Fruit fly (Drosophila melanogaster): ENCODE measurements around the gene CG31709.

Gene CG31709

DNA sequence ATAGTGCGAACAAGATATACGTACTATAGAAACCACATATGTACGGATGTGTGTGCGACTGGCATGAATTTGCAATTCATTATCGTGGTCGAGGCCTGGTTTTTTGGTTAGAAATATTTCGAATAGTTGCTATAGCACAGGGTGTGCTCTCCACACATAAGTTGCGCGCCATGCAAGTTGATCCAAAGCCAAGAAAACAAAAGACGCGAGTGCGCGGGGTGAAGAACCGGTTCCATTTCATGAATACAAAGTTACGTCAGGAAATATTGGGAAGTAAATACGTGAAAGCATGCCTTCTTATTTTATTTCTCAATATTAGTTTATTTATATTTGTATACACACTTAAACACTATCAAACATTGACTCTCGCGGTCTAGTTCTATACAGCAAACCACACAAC lies 34.5 kb upstream of the CG31709 start (continued):
- TF ChIP-seq CG17829 (tag; optimal IDR thresholded peaks at IDR 0.05) (no peak), CG2678 (tag; optimal IDR thresholded peaks at IDR 0.05) (peak; percentile 47), CG11085 (GFP tag; IDR thresholded peaks at IDR 0.05) (no peak), lab (GFP tag; optimal IDR thresholded peaks at IDR 0.05) (peak; percentile 48), CG9727 (GFP tag; optimal IDR thresholded peaks at IDR 0.05) (peak; percentile 15), H2.0 (GFP tag; IDR thresholded peaks at IDR 0.05) (peak; percentile 11; the same call in 1 of the 2 replicates), CG15601 (tag; optimal IDR thresholded peaks at IDR 0.05) (peak; percentile 17), zfh1 (GFP tag; IDR thresholded peaks at IDR 0.05) (no peak), CG10209 (GFP tag; optimal IDR thresholded peaks at IDR 0.05) (no peak), CG32772 (GFP tag; IDR thresholded peaks at IDR 0.05) (no peak), CG6683 (GFP tag; optimal IDR thresholded peaks at IDR 0.05) (no peak), caup (GFP tag; optimal IDR thresholded peaks at IDR 0.05; ENCODE audit: severe bottlenecking) (no peak), disco-r (GFP tag; optimal IDR thresholded peaks at IDR 0.05) (no peak), pan (optimal IDR thresholded peaks at IDR 0.05) (no peak), pan (GFP tag; optimal IDR thresholded peaks at IDR 0.05 in 1 of 2, IDR thresholded peaks at IDR 0.05 in 1 of 2) (no peak), Chrac-16 (GFP tag; optimal IDR thresholded peaks at IDR 0.05) (peak; percentile 26), CG17912 (GFP tag; optimal IDR thresholded peaks at IDR 0.05) (no peak), Dfd (GFP tag; optimal IDR thresholded peaks at IDR 0.05) (no peak), Gsc (GFP tag; IDR thresholded peaks at IDR 0.05) (no peak), Doc3 (GFP tag; IDR thresholded peaks at IDR 0.05; ENCODE audit: partially characterized antibody) (no peak), schlank (tag; optimal IDR thresholded peaks at IDR 0.05) (no peak), CG13424 (tag; optimal IDR thresholded peaks at IDR 0.05) (no peak), Opbp (GFP tag; IDR thresholded peaks at IDR 0.05; ENCODE audit: partially characterized antibody) (no peak), CG8388 (GFP tag; optimal IDR thresholded peaks at IDR 0.05) (peak; percentile 12), CG11695 (GFP tag; IDR thresholded peaks at IDR 0.05) (peak; percentile 98), Optix (GFP tag; IDR thresholded peaks at IDR 0.05) (peak; percentile 30; the same call in 1 of the 3 replicates), Sox102F (GFP tag; optimal IDR thresholded peaks at IDR 0.05) (no peak), bsh (GFP tag; optimal IDR thresholded peaks at IDR 0.05) (peak in 1 of 2 experiments; percentile 64), sob (GFP tag; IDR thresholded peaks at IDR 0.05) (peak; percentile 44; the same call in 1 of the 2 replicates), ato (GFP tag; IDR thresholded peaks at IDR 0.05; ENCODE audit: partially characterized antibody) (no peak), CG34224 (GFP tag; IDR thresholded peaks at IDR 0.05; ENCODE audit: partially characterized antibody) (no peak), Med (GFP tag) (peak; percentile 86), CG12744 (GFP tag; optimal IDR thresholded peaks at IDR 0.05) (no peak), hkb (optimal IDR thresholded peaks at IDR 0.05) (no peak), hkb (GFP tag; IDR thresholded peaks at IDR 0.05) (no peak; the same call in 1 of the 2 replicates), wek (GFP tag; optimal IDR thresholded peaks at IDR 0.05) (no peak), CG15479 (GFP tag; optimal IDR thresholded peaks at IDR 0.05) (no peak), CG30020 (tag; optimal IDR thresholded peaks at IDR 0.05) (no peak), aop (GFP tag; IDR thresholded peaks at IDR 0.05) (no peak), CG6272 (GFP tag; IDR thresholded peaks at IDR 0.05) (no peak), Dbx (GFP tag; IDR thresholded peaks at IDR 0.05) (peak; percentile 23; the same call in 1 of the 3 replicates), Camta (GFP tag; optimal IDR thresholded peaks at IDR 0.05) (no peak), fru (optimal IDR thresholded peaks at IDR 0.05) (no peak), nau (GFP tag; optimal IDR thresholded peaks at IDR 0.05) (no peak), CG12155 (GFP tag; optimal IDR thresholded peaks at IDR 0.05) (no peak), CG2116 (GFP tag; optimal IDR thresholded peaks at IDR 0.05) (no peak), CG10147 (GFP tag; optimal IDR thresholded peaks at IDR 0.05) (no peak), cg (GFP tag; optimal IDR thresholded peaks at IDR 0.05) (no peak), CG9932 (GFP tag; IDR thresholded peaks at IDR 0.05) (peak; percentile 43; the same call in 1 of the 2 replicates), HmgZ (tag; optimal IDR thresholded peaks at IDR 0.05) (peak; percentile 29), ken (GFP tag; IDR thresholded peaks at IDR 0.05) (no peak)

All from whole organism, embryonic.